Worm (Caenorhabditis elegans) whole organism, young adult: ENCODE results near the gene arf-1.

ENCODE experiments used
- B0336.3 ChIP-seq: fragments of 200-800 bp; sonication (Bioruptor generic); IDR thresholded peaks from 2 replicates; pipeline ENCODE4 v1.3.6; 2022; ENCODE audit warnings: missing genetic modification characterization, missing compliant biosample characterization
- C06A6.2 ChIP-seq: fragments of 200-800 bp; sonication (Bioruptor generic); conservative IDR thresholded peaks from 2 replicates; pipeline ENCODE4 v1.3.6; 2022; ENCODE audit warnings: missing genetic modification characterization, missing compliant biosample characterization
- F33H1.4 ChIP-seq: fragments of 200-800 bp; sonication (Bioruptor generic); IDR thresholded peaks from 2 replicates; pipeline ENCODE4 v1.3.6; 2022; ENCODE audit warnings: missing genetic modification reagents, missing genetic modification characterization, missing compliant biosample characterization
- F37B4.10 ChIP-seq: fragments of 200-800 bp; sonication (Bioruptor generic); IDR thresholded peaks from 2 replicates; pipeline ENCODE4 v1.3.6; 2022; ENCODE audit warnings: missing genetic modification characterization, missing compliant biosample characterization
- F39B2.1 ChIP-seq: fragments of 200-800 bp; sonication (Bioruptor generic); IDR thresholded peaks from 2 replicates; pipeline ENCODE4 v1.3.6; 2022; ENCODE audit warnings: missing genetic modification reagents, missing genetic modification characterization, missing compliant biosample characterization
- F55B11.4 ChIP-seq: sonication (generic microtip); optimal IDR thresholded peaks from 2 replicates; lab custom pipeline; 2016; ENCODE audit warnings: missing compliant biosample characterization, missing genetic modification characterization, borderline replicate concordance; ENCODE audit not compliant: insufficient read depth
- K12H6.12 ChIP-seq: fragments of 200-800 bp; sonication (Bioruptor generic); optimal IDR thresholded peaks from 2 replicates; lab custom pipeline; 2018; ENCODE audit warnings: mild to moderate bottlenecking, missing genetic modification characterization, missing compliant biosample characterization
- T07F8.4 ChIP-seq: sonication (generic microtip); optimal IDR thresholded peaks from 2 replicates; lab custom pipeline; 2016; ENCODE audit warnings: mild to moderate bottlenecking, missing genetic modification characterization, moderate library complexity, missing compliant biosample characterization
- Y53F4B.3 ChIP-seq: fragments of 200-800 bp; sonication (Bioruptor generic); IDR thresholded peaks from 2 replicates; pipeline ENCODE4 v1.3.6; 2022; ENCODE audit warnings: missing genetic modification reagents, missing genetic modification characterization, missing compliant biosample characterization
- Y53G8AR.9 ChIP-seq: fragments of 200-800 bp; sonication (Bioruptor generic); conservative IDR thresholded peaks from 2 replicates; pipeline ENCODE4 v1.3.6; 2022; ENCODE audit warnings: missing genetic modification reagents, missing genetic modification characterization, missing compliant biosample characterization
- Y56A3A.18 ChIP-seq: fragments of 200-800 bp; sonication (Bioruptor generic); IDR thresholded peaks from 2 replicates; pipeline ENCODE4 v1.3.6; 2022; ENCODE audit warnings: missing genetic modification reagents, missing genetic modification characterization, missing compliant biosample characterization
- aptf-2 ChIP-seq: fragments of 200-800 bp; sonication (Bioruptor generic); conservative IDR thresholded peaks from 2 replicates; pipeline ENCODE4 v1.3.6; 2022; ENCODE audit warnings: missing genetic modification reagents, missing genetic modification characterization, missing compliant biosample characterization
- atf-7 ChIP-seq: sonication (generic microtip); optimal IDR thresholded peaks from 2 replicates; lab custom pipeline; 2017; ENCODE audit warnings: mild to moderate bottlenecking, missing genetic modification characterization, missing compliant biosample characterization
- attf-5 ChIP-seq: fragments of 200-800 bp; sonication (Bioruptor generic); optimal IDR thresholded peaks from 2 replicates; lab custom pipeline; 2018; ENCODE audit warnings: mild to moderate bottlenecking, missing genetic modification characterization, missing compliant biosample characterization
- cebp-1 ChIP-seq, 2 experiments: fragments of 200-800 bp in 1 of 2; sonication (Bioruptor generic) in 1 of 2; sonication (generic microtip) in 1 of 2; IDR thresholded peaks in 1 of 2; optimal IDR thresholded peaks in 1 of 2; 2 replicates each; pipeline versions ENCODE4 v1.3.6 to Lab custom; 2017 to 2022; ENCODE audit warnings: missing compliant biosample characterization in 2 of 2, missing genetic modification characterization in 2 of 2, mild to moderate bottlenecking in 1 of 2, missing genetic modification reagents in 1 of 2, moderate library complexity in 1 of 2
- cebp-2 ChIP-seq: fragments of 200-800 bp; sonication (Bioruptor generic); IDR thresholded peaks from 2 replicates; pipeline ENCODE4 v1.3.6; 2022; ENCODE audit warnings: missing genetic modification characterization, missing compliant biosample characterization
- ceh-79 ChIP-seq: sonication (generic microtip); optimal IDR thresholded peaks from 2 replicates; lab custom pipeline; 2017; ENCODE audit warnings: mild to moderate bottlenecking, missing genetic modification characterization, missing compliant biosample characterization
- die-1 ChIP-seq: sonication (generic microtip); optimal IDR thresholded peaks from 2 replicates; lab custom pipeline; 2016; ENCODE audit warnings: missing genotype, mild to moderate bottlenecking, missing genetic modification characterization, missing compliant biosample characterization
- dpff-1 ChIP-seq: sonication (generic microtip); optimal IDR thresholded peaks from 2 replicates; lab custom pipeline; 2017; ENCODE audit warnings: mild to moderate bottlenecking, missing genetic modification characterization, missing compliant biosample characterization
- efl-1 ChIP-seq: fragments of 150-350 bp; optimal IDR thresholded peaks from 2 replicates; lab custom pipeline; 2014; ENCODE audit warnings: missing biosample characterization, missing genetic modification reagents, missing genetic modification characterization
- hsf-1 ChIP-seq: fragments of 200-800 bp; sonication (Bioruptor generic); IDR thresholded peaks from 2 replicates; pipeline ENCODE4 v1.3.6; 2022; ENCODE audit warnings: missing genetic modification reagents, missing genetic modification characterization, missing compliant biosample characterization
- let-607 ChIP-seq, 2 experiments: fragments of 200-800 bp in 1 of 2; sonication (Bioruptor generic) in 1 of 2; sonication (generic microtip) in 1 of 2; optimal IDR thresholded peaks; 2 replicates each; lab custom pipeline; 2016 to 2018; ENCODE audit warnings: mild to moderate bottlenecking in 2 of 2, missing compliant biosample characterization in 2 of 2, missing genetic modification characterization in 2 of 2, moderate library complexity in 2 of 2, missing genotype in 1 of 2
- lin-26 ChIP-seq: fragments of 200-800 bp; sonication (Bioruptor generic); IDR thresholded peaks from 2 replicates; pipeline ENCODE4 v1.3.6; 2022; ENCODE audit warnings: missing genetic modification reagents, missing genetic modification characterization, missing compliant biosample characterization
- madf-3 ChIP-seq: fragments of 200-800 bp; sonication (Bioruptor generic); IDR thresholded peaks from 2 replicates; pipeline ENCODE4 v1.3.6; 2022; ENCODE audit warnings: missing genetic modification reagents, missing genetic modification characterization, missing compliant biosample characterization
- mel-28 ChIP-seq: sonication (generic microtip); optimal IDR thresholded peaks from 2 replicates; lab custom pipeline; 2016; ENCODE audit warnings: borderline replicate concordance, mild to moderate bottlenecking, missing genetic modification characterization, missing compliant biosample characterization
- mxl-1 ChIP-seq: sonication (generic microtip); optimal IDR thresholded peaks from 2 replicates; lab custom pipeline; 2016; ENCODE audit warnings: missing genetic modification characterization, missing compliant biosample characterization
- nfyb-1 ChIP-seq: fragments of 200-800 bp; sonication (Bioruptor generic); IDR thresholded peaks from 2 replicates; pipeline ENCODE4 v1.3.6; 2022; ENCODE audit warnings: missing genetic modification reagents, missing genetic modification characterization, missing compliant biosample characterization
- nhr-179 ChIP-seq: sonication (generic microtip); optimal IDR thresholded peaks from 2 replicates; lab custom pipeline; 2016; ENCODE audit warnings: mild to moderate bottlenecking, missing genetic modification characterization, missing compliant biosample characterization
- nhr-80 ChIP-seq: sonication (generic microtip); optimal IDR thresholded peaks from 2 replicates; lab custom pipeline; 2016; ENCODE audit warnings: missing genetic modification characterization, missing compliant biosample characterization
- pbrm-1 ChIP-seq: fragments of 200-800 bp; sonication (Bioruptor generic); IDR thresholded peaks from 2 replicates; pipeline ENCODE4 v1.3.6; 2022; ENCODE audit warnings: missing genetic modification reagents, missing genetic modification characterization, missing compliant biosample characterization
- rcor-1 ChIP-seq: fragments of 200-800 bp; sonication (Bioruptor generic); IDR thresholded peaks from 2 replicates; pipeline ENCODE4 v1.3.6; 2022; ENCODE audit warnings: missing genetic modification reagents, missing genetic modification characterization, missing compliant biosample characterization
- rpc-1 ChIP-seq, 2 experiments: fragments of 150-350 bp in 1 of 2; sonication (generic microtip) in 1 of 2; optimal IDR thresholded peaks; 2 replicates each; lab custom pipeline; 2014 to 2018; ENCODE audit warnings: missing biosample characterization in 1 of 2, missing genetic modification characterization in 1 of 2, missing genetic modification reagents in 1 of 2, missing genotype in 1 of 2
- sea-2 ChIP-seq: fragments of 200-800 bp; sonication (Bioruptor generic); IDR thresholded peaks from 2 replicates; pipeline ENCODE4 v1.3.6; 2022; ENCODE audit warnings: missing genetic modification characterization, missing compliant biosample characterization
- snpc-3.4 ChIP-seq: sonication (generic microtip); optimal IDR thresholded peaks from 2 replicates; lab custom pipeline; 2017; ENCODE audit warnings: missing genetic modification characterization, mild to moderate bottlenecking, missing compliant biosample characterization, antibody characterized with exemption, moderate library complexity, missing genotype, missing genetic modification reagents
- tbx-9 ChIP-seq: sonication (generic microtip); optimal IDR thresholded peaks from 2 replicates; lab custom pipeline; 2016; ENCODE audit warnings: borderline replicate concordance, missing genetic modification characterization, inconsistent platforms, missing compliant biosample characterization
- zfh-2 ChIP-seq: fragments of 200-800 bp; sonication (Bioruptor generic); conservative IDR thresholded peaks from 2 replicates; pipeline ENCODE4 v1.3.6; 2022; ENCODE audit warnings: missing genetic modification reagents, missing genetic modification characterization, missing compliant biosample characterization
- ztf-28 ChIP-seq: fragments of 200-800 bp; sonication (Bioruptor generic); IDR thresholded peaks from 2 replicates; pipeline ENCODE4 v1.3.6; 2022; ENCODE audit warnings: missing genetic modification reagents, missing genetic modification characterization, missing compliant biosample characterization
- ztf-3 ChIP-seq: fragments of 200-800 bp; sonication (Bioruptor generic); optimal IDR thresholded peaks from 2 replicates; lab custom pipeline; 2018; ENCODE audit warnings: mild to moderate bottlenecking, missing genetic modification characterization, missing compliant biosample characterization

arf-1 gene

ce11 chrIII:5711242-5711641 lies 3.4 kb upstream of the arf-1 start, which contains the start of gene rbm-26:
rbm-26 (plus strand) TSS chrIII:5711542.
- TF ChIP-seq mel-28 (tag; lab: Kevin White, UChicago) (no peak), tbx-9 (tag; lab: Kevin White, UChicago) (no peak), cebp-2 (GFP tag; lab: Robert Waterston, UW) (no peak), cebp-1 (GFP tag; IDR thresholded peaks at IDR 0.05; lab: Robert Waterston, UW) (no peak), cebp-1 (tag; optimal IDR thresholded peaks at IDR 0.05; lab: Kevin White, UChicago) (peak; percentile 82), rpc-1 (optimal IDR thresholded peaks at IDR 0.05; lab: Kevin White, UChicago) (no peak), rpc-1 (tag; optimal IDR thresholded peaks at IDR 0.05; lab: Kevin White, UChicago) (no peak), lin-26 (GFP tag; lab: Robert Waterston, UW) (no peak)

DNA sequence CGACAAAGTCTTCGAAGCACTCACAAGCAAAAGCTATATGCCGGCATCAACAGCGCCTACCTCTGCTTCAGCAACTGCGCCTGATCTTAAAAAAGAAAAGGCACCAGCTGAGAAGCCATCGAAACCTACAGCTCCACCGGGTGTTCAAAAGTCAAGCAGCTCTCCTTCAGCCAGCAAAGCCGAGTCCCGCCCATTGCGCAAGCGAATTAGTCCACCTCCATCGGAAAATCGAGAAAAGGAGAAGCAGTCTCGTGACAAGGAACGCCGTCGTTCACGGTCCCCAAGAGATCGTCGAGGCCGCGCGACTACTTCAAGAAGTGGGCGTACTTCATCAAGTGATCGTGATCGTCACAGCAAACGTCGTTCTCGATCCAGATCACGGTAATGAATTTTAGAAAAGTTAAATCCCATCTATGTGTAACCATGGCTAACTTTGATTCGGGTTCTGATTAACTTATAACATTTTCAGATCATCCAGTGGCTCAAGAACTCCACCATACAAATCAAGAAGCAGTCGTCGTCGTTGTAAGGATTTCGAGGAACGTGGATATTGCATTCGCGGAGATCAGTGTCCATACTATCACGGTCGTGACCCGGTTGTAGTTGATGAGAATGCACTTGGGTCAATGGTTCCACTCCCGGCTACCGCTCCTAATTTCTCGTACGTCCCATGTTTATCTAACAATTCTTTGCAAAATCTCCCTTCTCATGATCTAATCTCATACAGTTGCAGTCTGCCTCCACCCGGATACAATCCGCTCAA lies 2.6 kb upstream of the arf-1 start:
- TF ChIP-seq nhr-179 = no peak
- no peak for TF ChIP-seq Y53G8AR.9 (GFP tag; lab: Robert Waterston, UW)
- no peak for TF ChIP-seq rcor-1 (GFP tag; lab: Robert Waterston, UW)
- TF ChIP-seq ceh-79 (tag; lab: Kevin White, UChicago) = no peak
- TF ChIP-seq F55B11.4 (tag; lab: Kevin White, UChicago) = no peak
- TF ChIP-seq zfh-2 (GFP tag; lab: Robert Waterston, UW) = peak; percentile 58; the same call in 1 of the 2 replicates
- TF ChIP-seq cebp-2 (GFP tag; lab: Robert Waterston, UW) = no peak
- TF ChIP-seq C06A6.2 (GFP tag; lab: Robert Waterston, UW) = no peak
- 0 out of 2 replicates have a peak, but pooled peaks have one; percentile 25 for TF ChIP-seq B0336.3 (GFP tag; lab: Robert Waterston, UW)
- TF ChIP-seq atf-7 (tag; lab: Kevin White, UChicago) = no peak
- no peak for TF ChIP-seq die-1
- TF ChIP-seq aptf-2 (GFP tag; lab: Robert Waterston, UW) = no peak
- no peak for TF ChIP-seq ztf-3
- no peak for TF ChIP-seq sea-2

DNA sequence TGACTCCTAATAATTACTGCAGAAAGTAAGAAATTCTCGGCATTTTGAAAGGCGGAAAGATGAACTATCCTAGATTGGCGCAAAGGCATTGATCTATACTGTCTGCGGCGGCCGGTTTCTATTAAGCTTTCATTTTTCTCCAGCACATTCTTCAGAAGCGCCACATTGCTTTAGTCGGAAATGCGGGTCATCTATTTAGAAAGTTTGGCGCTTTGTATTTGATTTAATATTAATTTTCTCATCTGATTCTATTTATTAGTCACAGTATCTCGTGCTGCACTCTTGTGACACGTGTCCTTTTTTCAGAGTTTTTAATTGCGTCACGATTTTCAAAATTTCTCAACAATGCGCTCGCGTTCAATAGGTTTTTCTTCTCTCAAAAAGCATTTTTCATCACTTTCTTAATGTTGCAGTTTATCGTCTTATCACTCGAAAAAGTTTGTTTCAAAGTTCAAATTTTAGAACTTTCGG lies 333 bp downstream of the arf-1 start:
- peak in 1 of 2 experiments; percentile 90 for TF ChIP-seq let-607 (tag; optimal IDR thresholded peaks at IDR 0.05; lab: Kevin White, UChicago)
- TF ChIP-seq F39B2.1 = no peak
- no peak for TF ChIP-seq hsf-1 (GFP tag; lab: Robert Waterston, UW)
- TF ChIP-seq F37B4.10 (GFP tag; lab: Robert Waterston, UW) = no peak
- TF ChIP-seq efl-1 (GFP tag; lab: Kevin White, UChicago) = peak; percentile 1
- TF ChIP-seq B0336.3 (GFP tag; lab: Robert Waterston, UW) = peak; percentile 50; the same call in 1 of the 2 replicates
- TF ChIP-seq F33H1.4 = no peak
- TF ChIP-seq Y53G8AR.9 (GFP tag; lab: Robert Waterston, UW) = peak; percentile 64; the same call in 1 of the 2 replicates
- TF ChIP-seq nhr-80 (tag; lab: Kevin White, UChicago) = no peak
- TF ChIP-seq K12H6.12 (tag; lab: Kevin White, UChicago) = no peak
- TF ChIP-seq attf-5 (GFP tag; lab: Kevin White, UChicago) = no peak
- TF ChIP-seq Y56A3A.18 (GFP tag; lab: Robert Waterston, UW) = 0 out of 2 replicates have a peak, but pooled peaks have one; percentile 23
- no peak for TF ChIP-seq ztf-28
- TF ChIP-seq mxl-1 (tag; lab: Kevin White, UChicago) = no peak
- no peak for TF ChIP-seq dpff-1 (tag; lab: Kevin White, UChicago)
- no peak for TF ChIP-seq T07F8.4 (tag; lab: Kevin White, UChicago)
- TF ChIP-seq pbrm-1 (GFP tag; lab: Robert Waterston, UW) = no peak
- 0 out of 2 replicates have a peak, but pooled peaks have one; percentile 47 for TF ChIP-seq madf-3 (GFP tag; lab: Robert Waterston, UW)
- TF ChIP-seq Y53F4B.3 (GFP tag; lab: Robert Waterston, UW) = no peak
- TF ChIP-seq aptf-2 (GFP tag; lab: Robert Waterston, UW) = no peak
- 0 out of 2 replicates have a peak, but pooled peaks have one; percentile 11 for TF ChIP-seq nfyb-1
- peak; percentile 50 for TF ChIP-seq snpc-3.4
- TF ChIP-seq, all 124 proteins: peak for 8
